Fruit fly (Drosophila melanogaster) whole organism: Measurements from ENCODE around the gene Ilp8.

Source experiments
- CG8478 ChIP-seq: fragments of >200 bp; optimal IDR thresholded peaks from 2 replicates; lab custom pipeline; 2018; ENCODE audit warnings: inconsistent platforms
- pan ChIP-seq: fragments of >200 bp; optimal IDR thresholded peaks from 2 replicates; lab custom pipeline; 2017
- psq ChIP-seq: fragments of >200 bp; optimal IDR thresholded peaks from 2 replicates; lab custom pipeline; 2017

dm6 chr3L:17031971-17032370 lies at the start of gene Ilp8:
- TF ChIP-seq pan (lab: Kevin White, UChicago) (no peak), psq (lab: Kevin White, UChicago) (no peak), CG8478 (lab: Kevin White, UChicago) (no peak)
